Fruit fly (Drosophila melanogaster) whole organism, embryonic: ENCODE data around the gene CG4594.

Experiments
- ATbp ChIP-seq: fragments of 200-800 bp; sonication (Bioruptor generic); optimal IDR thresholded peaks from 2 replicates; lab custom pipeline; 2017; ENCODE audit warnings: missing biosample characterization, mild to moderate bottlenecking, missing genetic modification characterization, missing genetic modification reagents
- Atf6 ChIP-seq: fragments of 200-800 bp; sonication (Bioruptor generic); IDR thresholded peaks from 2 replicates; pipeline ENCODE4 v1.3.6; 2022; ENCODE audit warnings: missing biosample characterization, missing genetic modification characterization
- CG10654 ChIP-seq: fragments of 200-800 bp; sonication (Bioruptor generic); optimal IDR thresholded peaks from 2 replicates; lab custom pipeline; 2016; ENCODE audit warnings: missing biosample characterization, missing genetic modification characterization
- CG11398 ChIP-seq: fragments of 200-800 bp; sonication (Bioruptor generic); optimal IDR thresholded peaks from 2 replicates; lab custom pipeline; 2016; ENCODE audit warnings: missing biosample characterization, missing genetic modification characterization
- CG11560 ChIP-seq: fragments of 200-800 bp; sonication (Bioruptor generic); IDR thresholded peaks from 3 replicates; pipeline ENCODE4 v1.3.6; 2022; ENCODE audit warnings: missing biosample characterization, missing genetic modification characterization
- CG12236 ChIP-seq: fragments of 200-800 bp; sonication (Bioruptor generic); optimal IDR thresholded peaks from 2 replicates; lab custom pipeline; 2016; ENCODE audit warnings: missing biosample characterization, missing genetic modification characterization
- CG1233 ChIP-seq: fragments of 200-800 bp; sonication (Bioruptor generic); optimal IDR thresholded peaks from 4 replicates; lab custom pipeline; 2018; ENCODE audit warnings: missing biosample characterization, mild to moderate bottlenecking, missing genetic modification characterization
- CG12391 ChIP-seq: fragments of 200-800 bp; sonication (Bioruptor generic); optimal IDR thresholded peaks from 3 replicates; lab custom pipeline; 2018; ENCODE audit warnings: missing biosample characterization, mild to moderate bottlenecking, missing genetic modification characterization, moderate library complexity
- CG14667 ChIP-seq: fragments of 200-800 bp; sonication (Bioruptor generic); IDR thresholded peaks from 2 replicates; pipeline ENCODE4 v1.3.6; 2022; ENCODE audit warnings: missing biosample characterization, missing genetic modification characterization
- CG16779 ChIP-seq: fragments of 200-800 bp; sonication (Bioruptor generic); IDR thresholded peaks from 2 replicates; pipeline ENCODE4 v1.3.6; 2022; ENCODE audit warnings: missing biosample characterization, missing genetic modification characterization
- CG17612 ChIP-seq: fragments of 200-800 bp; sonication (Bioruptor generic); IDR thresholded peaks from 2 replicates; pipeline ENCODE4 v1.3.6; 2022; ENCODE audit warnings: missing biosample characterization, missing genetic modification characterization
- CG17829 ChIP-seq: fragments of 200-800 bp; optimal IDR thresholded peaks from 2 replicates; lab custom pipeline; 2019; ENCODE audit warnings: missing biosample characterization, mild to moderate bottlenecking, missing genetic modification characterization, moderate library complexity
- CG2889 ChIP-seq: fragments of 200-800 bp; sonication (Bioruptor generic); IDR thresholded peaks from 3 replicates; pipeline ENCODE4 v1.3.6; 2022; ENCODE audit warnings: missing biosample characterization, missing genetic modification characterization
- CG30020 ChIP-seq: fragments of 200-800 bp; optimal IDR thresholded peaks from 2 replicates; lab custom pipeline; 2019; ENCODE audit warnings: missing biosample characterization, mild to moderate bottlenecking, missing genetic modification characterization, moderate library complexity
- CG31365 ChIP-seq: fragments of 200-800 bp; sonication (Bioruptor generic); optimal IDR thresholded peaks from 2 replicates; lab custom pipeline; 2018; ENCODE audit warnings: missing biosample characterization, mild to moderate bottlenecking, missing genetic modification characterization
- CG33557 ChIP-seq: fragments of 200-800 bp; sonication (Bioruptor generic); optimal IDR thresholded peaks from 2 replicates; lab custom pipeline; 2019; ENCODE audit warnings: missing biosample characterization, mild to moderate bottlenecking, missing genetic modification characterization, moderate library complexity
- CG3838 ChIP-seq: fragments of 200-800 bp; sonication (Bioruptor generic); optimal IDR thresholded peaks from 3 replicates; lab custom pipeline; 2016; ENCODE audit warnings: missing biosample characterization, missing genetic modification characterization
- CG4404 ChIP-seq: fragments of 200-800 bp; sonication (Bioruptor generic); IDR thresholded peaks from 2 replicates; pipeline ENCODE4 v1.3.6; 2022; ENCODE audit warnings: missing biosample characterization, missing genetic modification characterization
- CG4707 ChIP-seq: fragments of 200-800 bp; sonication (Bioruptor generic); optimal IDR thresholded peaks from 2 replicates; lab custom pipeline; 2018; ENCODE audit warnings: missing biosample characterization, mild to moderate bottlenecking, missing genetic modification characterization, moderate library complexity
- CG6175 ChIP-seq: fragments of 200-800 bp; sonication (Bioruptor generic); IDR thresholded peaks from 3 replicates; pipeline ENCODE4 v1.3.6; 2022; ENCODE audit warnings: missing biosample characterization, missing genetic modification characterization
- CG6254 ChIP-seq: fragments of 200-800 bp; sonication (Bioruptor generic); optimal IDR thresholded peaks from 3 replicates; lab custom pipeline; 2017; ENCODE audit warnings: mild to moderate bottlenecking, missing biosample characterization, missing genetic modification reagents, missing genetic modification characterization
- CG8089 ChIP-seq: fragments of 200-800 bp; sonication (Bioruptor generic); optimal IDR thresholded peaks from 3 replicates; lab custom pipeline; 2016; ENCODE audit warnings: missing biosample characterization, missing genetic modification characterization
- CG8478 ChIP-seq: fragments of >200 bp; optimal IDR thresholded peaks from 2 replicates; lab custom pipeline; 2018
- CG8765 ChIP-seq: fragments of 200-800 bp; sonication (Bioruptor generic); IDR thresholded peaks from 2 replicates; pipeline ENCODE4 v1.3.6; 2022; ENCODE audit warnings: missing biosample characterization, missing genetic modification characterization
- CG9215 ChIP-seq: fragments of 200-800 bp; sonication (Bioruptor generic); IDR thresholded peaks from 2 replicates; pipeline ENCODE4 v1.3.6; 2022; ENCODE audit warnings: missing biosample characterization, missing genetic modification characterization
- CG9932 ChIP-seq: fragments of 200-800 bp; sonication (Bioruptor generic); IDR thresholded peaks from 2 replicates; pipeline ENCODE4 v1.3.6; 2022; ENCODE audit warnings: missing biosample characterization, missing genetic modification characterization
- CkIIα-i1 ChIP-seq: fragments of 200-800 bp; sonication (Bioruptor generic); IDR thresholded peaks from 2 replicates; pipeline ENCODE4 v1.3.6; 2022; ENCODE audit warnings: missing biosample characterization, missing genetic modification characterization
- CrebB ChIP-seq: fragments of 200-800 bp; sonication (Bioruptor generic); optimal IDR thresholded peaks from 3 replicates; lab custom pipeline; 2018; ENCODE audit warnings: missing biosample characterization, mild to moderate bottlenecking, missing genetic modification characterization
- Dip3 ChIP-seq: fragments of 200-800 bp; sonication (Bioruptor generic); optimal IDR thresholded peaks from 3 replicates; lab custom pipeline; 2016; ENCODE audit warnings: missing biosample characterization, missing genetic modification characterization
- Doc2 ChIP-seq: fragments of 200-800 bp; sonication (Bioruptor generic); IDR thresholded peaks from 2 replicates; pipeline ENCODE4 v1.3.6; 2022; ENCODE audit warnings: missing biosample characterization, missing genetic modification characterization
- E2f1 ChIP-seq: fragments of 200-800 bp; sonication (Bioruptor generic); IDR thresholded peaks from 2 replicates; pipeline ENCODE4 v1.3.6; 2022; ENCODE audit warnings: missing biosample characterization, missing genetic modification characterization
- E2f2 ChIP-seq: fragments of 200-800 bp; sonication (Bioruptor generic); IDR thresholded peaks from 2 replicates; pipeline ENCODE4 v1.3.6; 2022; ENCODE audit warnings: missing biosample characterization, missing genetic modification characterization
- GATAe ChIP-seq: fragments of 200-800 bp; sonication (Bioruptor generic); conservative IDR thresholded peaks from 2 replicates; pipeline ENCODE4 v1.3.6; 2022; ENCODE audit warnings: missing biosample characterization, missing genetic modification characterization
- HLH3B ChIP-seq: fragments of 200-800 bp; sonication (Bioruptor generic); IDR thresholded peaks from 2 replicates; pipeline ENCODE4 v1.3.6; 2022; ENCODE audit warnings: missing biosample characterization, missing genetic modification characterization
- Hsf ChIP-seq: fragments of 200-800 bp; sonication (Bioruptor generic); optimal IDR thresholded peaks from 3 replicates; lab custom pipeline; 2016; ENCODE audit warnings: missing biosample characterization, missing genetic modification characterization
- Kr ChIP-seq: fragments of 200-800 bp; sonication (Bioruptor generic); optimal IDR thresholded peaks from 2 replicates; lab custom pipeline; 2017; ENCODE audit warnings: missing biosample characterization, mild to moderate bottlenecking, missing genetic modification characterization
- MTF-1 ChIP-seq: fragments of 200-800 bp; sonication (Bioruptor generic); optimal IDR thresholded peaks from 2 replicates; lab custom pipeline; 2018; ENCODE audit warnings: missing biosample characterization, mild to moderate bottlenecking, missing genetic modification characterization, borderline replicate concordance
- Myb ChIP-seq: fragments of 200-800 bp; sonication (Bioruptor generic); optimal IDR thresholded peaks from 2 replicates; lab custom pipeline; 2016; ENCODE audit warnings: missing biosample characterization, missing genetic modification characterization
- Nf-YB ChIP-seq: fragments of 200-800 bp; sonication (Bioruptor generic); optimal IDR thresholded peaks from 3 replicates; lab custom pipeline; 2019; ENCODE audit warnings: missing biosample characterization, mild to moderate bottlenecking, missing genetic modification characterization, moderate library complexity
- Optix ChIP-seq: fragments of 200-800 bp; sonication (Bioruptor generic); IDR thresholded peaks from 3 replicates; pipeline ENCODE4 v1.3.6; 2022; ENCODE audit warnings: missing biosample characterization, missing genetic modification characterization
- Sin3A ChIP-seq: fragments of >200 bp; optimal IDR thresholded peaks from 2 replicates; lab custom pipeline; 2018
- ara ChIP-seq: fragments of 200-800 bp; sonication (Bioruptor generic); IDR thresholded peaks from 2 replicates; pipeline ENCODE4 v1.3.6; 2022; ENCODE audit warnings: missing biosample characterization, missing genetic modification characterization
- corto ChIP-seq: fragments of 200-800 bp; sonication (Bioruptor generic); optimal IDR thresholded peaks from 2 replicates; lab custom pipeline; 2016; ENCODE audit warnings: missing biosample characterization, mild to moderate bottlenecking, missing genetic modification characterization, moderate library complexity
- fd3F ChIP-seq: fragments of 200-800 bp; sonication (Bioruptor generic); optimal IDR thresholded peaks from 2 replicates; lab custom pipeline; 2018; ENCODE audit warnings: missing biosample characterization, mild to moderate bottlenecking, missing genetic modification characterization, moderate library complexity
- ham ChIP-seq: fragments of 200-800 bp; sonication (Bioruptor generic); IDR thresholded peaks from 2 replicates; pipeline ENCODE4 v1.3.6; 2022; ENCODE audit warnings: missing biosample characterization, missing genetic modification characterization
- lmd ChIP-seq: fragments of 200-800 bp; sonication (Bioruptor generic); IDR thresholded peaks from 2 replicates; pipeline ENCODE4 v1.3.6; 2022; ENCODE audit warnings: missing biosample characterization, missing genetic modification characterization
- mld ChIP-seq: fragments of 200-800 bp; sonication (Bioruptor generic); IDR thresholded peaks from 3 replicates; pipeline ENCODE4 v1.3.6; 2022; ENCODE audit warnings: missing biosample characterization, missing genetic modification characterization; ENCODE audit not compliant: partially characterized antibody
- nau ChIP-seq: fragments of 200-800 bp; sonication (Bioruptor generic); optimal IDR thresholded peaks from 3 replicates; lab custom pipeline; 2017; ENCODE audit warnings: missing biosample characterization, mild to moderate bottlenecking, missing genetic modification characterization, missing genetic modification reagents
- phol ChIP-seq: fragments of 200-800 bp; sonication (Bioruptor generic); optimal IDR thresholded peaks from 3 replicates; lab custom pipeline; 2018; ENCODE audit warnings: missing biosample characterization, mild to moderate bottlenecking, missing genetic modification characterization, moderate library complexity
- pnt ChIP-seq: fragments of 200-800 bp; sonication (Bioruptor generic); optimal IDR thresholded peaks from 3 replicates; lab custom pipeline; 2016; ENCODE audit warnings: missing biosample characterization, missing genetic modification characterization
- scrt ChIP-seq: fragments of 200-800 bp; sonication (Bioruptor generic); optimal IDR thresholded peaks from 2 replicates; lab custom pipeline; 2018; ENCODE audit warnings: missing biosample characterization, mild to moderate bottlenecking, missing genetic modification characterization, moderate library complexity
- tna ChIP-seq: fragments of 200-800 bp; sonication (Bioruptor generic); IDR thresholded peaks from 2 replicates; pipeline ENCODE4 v1.3.6; 2022; ENCODE audit warnings: missing biosample characterization, missing genetic modification characterization; ENCODE audit not compliant: partially characterized antibody
- yki ChIP-seq: fragments of >200 bp; optimal IDR thresholded peaks from 3 replicates; lab custom pipeline; 2018

The CG4594 gene

dm6 chr2L:9897296-9897695 lies 22.7 kb upstream of the CG4594 start, which contains the start of gene RpS2 (continued):
- TF ChIP-seq ATbp (GFP tag; lab: Kevin White, UChicago) (peak; percentile 31), Nf-YB (GFP tag; lab: Kevin White, UChicago) (peak; percentile 13), CG10654 (GFP tag; lab: Kevin White, UChicago) (no peak), phol (tag; lab: Kevin White, UChicago) (peak; percentile 96), CG17612 (GFP tag; lab: Robert Waterston, UW) (no peak), corto (no peak), CG2889 (GFP tag; lab: Robert Waterston, UW) (no peak; the same call in 2 of the 3 replicates), scrt (GFP tag; lab: Kevin White, UChicago) (peak; percentile 9), fd3F (no peak), CG1233 (GFP tag; lab: Kevin White, UChicago) (no peak), GATAe (no peak), CG6254 (GFP tag; lab: Kevin White, UChicago) (no peak), Optix (GFP tag; lab: Robert Waterston, UW) (no peak), Kr (GFP tag; lab: Kevin White, UChicago) (no peak), CG30020 (tag; lab: Kevin White, UChicago) (peak; percentile 22), CG16779 (GFP tag; lab: Robert Waterston, UW) (no peak), CG6175 (no peak), ara (GFP tag; lab: Robert Waterston, UW) (no peak), CG4707 (peak; percentile 43), CG8765 (GFP tag; lab: Robert Waterston, UW) (no peak), CG9932 (GFP tag; lab: Robert Waterston, UW) (peak; percentile 77), Dip3 (GFP tag; lab: Kevin White, UChicago) (no peak), CG11398 (GFP tag; lab: Kevin White, UChicago) (peak; percentile 21), yki (no peak), CG8089 (GFP tag; lab: Kevin White, UChicago) (no peak), pnt (GFP tag; lab: Kevin White, UChicago) (no peak), CG4404 (GFP tag; lab: Robert Waterston, UW) (no peak), CG17829 (tag; lab: Kevin White, UChicago) (no peak), mld (GFP tag; lab: Robert Waterston, UW) (peak; percentile 98), MTF-1 (GFP tag; lab: Kevin White, UChicago) (peak; percentile 2), E2f1 (GFP tag; lab: Robert Waterston, UW) (no peak), tna (peak; percentile 97), CG14667 (no peak), Atf6 (GFP tag; lab: Robert Waterston, UW) (peak; percentile 46; the same call in 1 of the 2 replicates), CG31365 (no peak), CkIIα-i1 (GFP tag; lab: Robert Waterston, UW) (no peak), CrebB (tag; lab: Kevin White, UChicago) (peak; percentile 67), CG11560 (tag; lab: Robert Waterston, UW) (no peak), nau (peak; percentile 64), CG33557 (no peak), CG8478 (no peak), E2f2 (GFP tag; lab: Robert Waterston, UW) (peak; percentile 84), CG12391 (tag; lab: Kevin White, UChicago) (peak; percentile 65), HLH3B (0 out of 2 replicates have a peak, but pooled peaks have one; percentile 17), Sin3A (lab: Kevin White, UChicago) (peak; percentile 10), CG9215 (GFP tag; lab: Robert Waterston, UW) (no peak), CG12236 (GFP tag; lab: Kevin White, UChicago) (no peak), Myb (GFP tag; lab: Kevin White, UChicago) (peak; percentile 27), ham (GFP tag; lab: Robert Waterston, UW) (no peak), CG3838 (GFP tag; lab: Kevin White, UChicago) (no peak), lmd (GFP tag; lab: Robert Waterston, UW) (no peak), Hsf (GFP tag; lab: Kevin White, UChicago) (peak; percentile 42), Doc2 (GFP tag; lab: Robert Waterston, UW) (no peak)
